Worm (Caenorhabditis elegans) whole organism, young adult: ENCODE data around the gene lgc-31.

Experiments used
- B0035.1 ChIP-seq: sonication (generic microtip); optimal IDR thresholded peaks from 2 replicates; lab custom pipeline; 2016; ENCODE audit warnings: missing genetic modification characterization, mild to moderate bottlenecking, missing compliant biosample characterization, missing genotype, missing genetic modification reagents
- B0261.1 ChIP-seq: sonication (generic microtip); optimal IDR thresholded peaks from 2 replicates; lab custom pipeline; 2016; ENCODE audit warnings: mild to moderate bottlenecking, missing genetic modification characterization, moderate library complexity, missing compliant biosample characterization
- C06A6.2 ChIP-seq: fragments of 200-800 bp; sonication (Bioruptor generic); conservative IDR thresholded peaks from 2 replicates; pipeline ENCODE4 v1.3.6; 2022; ENCODE audit warnings: missing genetic modification characterization, missing compliant biosample characterization
- C17E4.6 ChIP-seq: fragments of 200-800 bp; sonication (Bioruptor generic); IDR thresholded peaks from 2 replicates; pipeline ENCODE4 v1.3.6; 2022; ENCODE audit warnings: missing genetic modification reagents, missing genetic modification characterization, missing compliant biosample characterization
- F37B4.10 ChIP-seq: fragments of 200-800 bp; sonication (Bioruptor generic); IDR thresholded peaks from 2 replicates; pipeline ENCODE4 v1.3.6; 2022; ENCODE audit warnings: missing genetic modification characterization, missing compliant biosample characterization
- K11D2.4 ChIP-seq: fragments of 200-800 bp; sonication (Bioruptor generic); IDR thresholded peaks from 2 replicates; pipeline ENCODE4 v1.3.6; 2022; ENCODE audit warnings: missing genetic modification reagents, missing genetic modification characterization, missing compliant biosample characterization
- akir-1 ChIP-seq: fragments of 200-800 bp; sonication (Bioruptor generic); optimal IDR thresholded peaks from 2 replicates; lab custom pipeline; 2018; ENCODE audit warnings: mild to moderate bottlenecking, missing genetic modification characterization, moderate library complexity, missing compliant biosample characterization
- atf-7 ChIP-seq: sonication (generic microtip); optimal IDR thresholded peaks from 2 replicates; lab custom pipeline; 2017; ENCODE audit warnings: mild to moderate bottlenecking, missing genetic modification characterization, missing compliant biosample characterization
- athp-1 ChIP-seq: sonication (generic microtip); optimal IDR thresholded peaks from 2 replicates; lab custom pipeline; 2017; ENCODE audit warnings: mild to moderate bottlenecking, missing genetic modification characterization, missing compliant biosample characterization
- attf-6 ChIP-seq: fragments of 200-800 bp; sonication (Bioruptor generic); IDR thresholded peaks from 2 replicates; pipeline ENCODE4 v1.3.6; 2022; ENCODE audit warnings: missing genetic modification reagents, missing genetic modification characterization, missing compliant biosample characterization
- bed-1 ChIP-seq: fragments of 200-800 bp; sonication (Bioruptor generic); IDR thresholded peaks from 2 replicates; pipeline ENCODE4 v1.3.6; 2022; ENCODE audit warnings: missing genetic modification reagents, missing genetic modification characterization, missing compliant biosample characterization
- cebp-1 ChIP-seq, 2 experiments: fragments of 200-800 bp in 1 of 2; sonication (Bioruptor generic) in 1 of 2; sonication (generic microtip) in 1 of 2; IDR thresholded peaks in 1 of 2; optimal IDR thresholded peaks in 1 of 2; 2 replicates each; pipeline versions ENCODE4 v1.3.6 to Lab custom; 2017 to 2022; ENCODE audit warnings: missing compliant biosample characterization in 2 of 2, missing genetic modification characterization in 2 of 2, mild to moderate bottlenecking in 1 of 2, missing genetic modification reagents in 1 of 2, moderate library complexity in 1 of 2
- ceh-79 ChIP-seq: sonication (generic microtip); optimal IDR thresholded peaks from 2 replicates; lab custom pipeline; 2017; ENCODE audit warnings: mild to moderate bottlenecking, missing genetic modification characterization, missing compliant biosample characterization
- chd-7 ChIP-seq: sonication (generic microtip); optimal IDR thresholded peaks from 2 replicates; lab custom pipeline; 2016; ENCODE audit warnings: mild to moderate bottlenecking, missing genetic modification characterization, moderate library complexity, missing compliant biosample characterization
- ekl-4 ChIP-seq: fragments of 200-800 bp; sonication (Bioruptor generic); IDR thresholded peaks from 2 replicates; pipeline ENCODE4 v1.3.6; 2022; ENCODE audit warnings: missing genetic modification reagents, missing genetic modification characterization, missing compliant biosample characterization
- fkh-3 ChIP-seq: sonication (generic microtip); optimal IDR thresholded peaks from 2 replicates; lab custom pipeline; 2016; ENCODE audit warnings: mild to moderate bottlenecking, missing genetic modification characterization, missing compliant biosample characterization
- hlh-26 ChIP-seq: fragments of 200-800 bp; sonication (Bioruptor generic); conservative IDR thresholded peaks from 2 replicates; pipeline ENCODE4 v1.3.6; 2022; ENCODE audit warnings: missing genetic modification reagents, missing genetic modification characterization, missing compliant biosample characterization
- hsf-1 ChIP-seq: fragments of 200-800 bp; sonication (Bioruptor generic); IDR thresholded peaks from 2 replicates; pipeline ENCODE4 v1.3.6; 2022; ENCODE audit warnings: missing genetic modification reagents, missing genetic modification characterization, missing compliant biosample characterization
- lag-1 ChIP-seq: fragments of 200-800 bp; sonication (Bioruptor generic); IDR thresholded peaks from 2 replicates; pipeline ENCODE4 v1.3.6; 2022; ENCODE audit warnings: missing genetic modification reagents, missing genetic modification characterization, missing compliant biosample characterization
- let-607 ChIP-seq, 2 experiments: fragments of 200-800 bp in 1 of 2; sonication (Bioruptor generic) in 1 of 2; sonication (generic microtip) in 1 of 2; optimal IDR thresholded peaks; 2 replicates each; lab custom pipeline; 2016 to 2018; ENCODE audit warnings: mild to moderate bottlenecking in 2 of 2, missing compliant biosample characterization in 2 of 2, missing genetic modification characterization in 2 of 2, moderate library complexity in 2 of 2, missing genotype in 1 of 2
- lin-26 ChIP-seq: fragments of 200-800 bp; sonication (Bioruptor generic); IDR thresholded peaks from 2 replicates; pipeline ENCODE4 v1.3.6; 2022; ENCODE audit warnings: missing genetic modification reagents, missing genetic modification characterization, missing compliant biosample characterization
- lin-35 ChIP-seq, 3 experiments: fragments of 150-350 bp in 2 of 3; sonication (generic microtip) in 1 of 3; optimal IDR thresholded peaks; 2 replicates each; lab custom pipeline; 2014 to 2018; ENCODE audit warnings: missing biosample characterization in 3 of 3, missing genetic modification characterization in 3 of 3, missing genetic modification reagents in 3 of 3
- madf-10 ChIP-seq: sonication (generic microtip); optimal IDR thresholded peaks from 2 replicates; lab custom pipeline; 2016; ENCODE audit warnings: mild to moderate bottlenecking, missing genetic modification characterization, missing compliant biosample characterization
- madf-3 ChIP-seq: fragments of 200-800 bp; sonication (Bioruptor generic); IDR thresholded peaks from 2 replicates; pipeline ENCODE4 v1.3.6; 2022; ENCODE audit warnings: missing genetic modification reagents, missing genetic modification characterization, missing compliant biosample characterization
- madf-6 ChIP-seq: fragments of 200-800 bp; sonication (Bioruptor generic); IDR thresholded peaks from 2 replicates; pipeline ENCODE4 v1.3.6; 2022; ENCODE audit warnings: missing genetic modification reagents, missing genetic modification characterization, missing compliant biosample characterization
- madf-8 ChIP-seq: fragments of 200-800 bp; sonication (Bioruptor generic); conservative IDR thresholded peaks from 2 replicates; pipeline ENCODE4 v1.3.6; 2022; ENCODE audit warnings: missing genetic modification reagents, missing genetic modification characterization, missing compliant biosample characterization
- mcd-1 ChIP-seq: fragments of 200-800 bp; sonication (Bioruptor generic); IDR thresholded peaks from 2 replicates; pipeline ENCODE4 v1.3.6; 2022; ENCODE audit warnings: missing genetic modification reagents, missing genetic modification characterization, missing compliant biosample characterization
- nfya-1 ChIP-seq: sonication (generic microtip); optimal IDR thresholded peaks from 2 replicates; lab custom pipeline; 2017; ENCODE audit warnings: antibody characterized with exemption, missing compliant biosample characterization, missing genetic modification characterization, borderline replicate concordance; ENCODE audit not compliant: insufficient read depth
- nfya-2 ChIP-seq: fragments of 200-800 bp; sonication (Bioruptor generic); IDR thresholded peaks from 2 replicates; pipeline ENCODE4 v1.3.6; 2022; ENCODE audit warnings: missing genetic modification reagents, missing genetic modification characterization, missing compliant biosample characterization
- nfyb-1 ChIP-seq: fragments of 200-800 bp; sonication (Bioruptor generic); IDR thresholded peaks from 2 replicates; pipeline ENCODE4 v1.3.6; 2022; ENCODE audit warnings: missing genetic modification reagents, missing genetic modification characterization, missing compliant biosample characterization
- nhr-120 ChIP-seq: fragments of 200-800 bp; sonication (Bioruptor generic); IDR thresholded peaks from 2 replicates; pipeline ENCODE4 v1.3.6; 2022; ENCODE audit warnings: missing genetic modification characterization, missing compliant biosample characterization
- nhr-27 ChIP-seq: fragments of 200-800 bp; sonication (Bioruptor generic); optimal IDR thresholded peaks from 2 replicates; lab custom pipeline; 2018; ENCODE audit warnings: mild to moderate bottlenecking, missing genetic modification characterization, moderate library complexity, missing compliant biosample characterization
- pbrm-1 ChIP-seq: fragments of 200-800 bp; sonication (Bioruptor generic); IDR thresholded peaks from 2 replicates; pipeline ENCODE4 v1.3.6; 2022; ENCODE audit warnings: missing genetic modification reagents, missing genetic modification characterization, missing compliant biosample characterization
- rec-8 ChIP-seq, 2 experiments: sonication (generic microtip); optimal IDR thresholded peaks; 2 replicates each; lab custom pipeline; 2016; ENCODE audit warnings: mild to moderate bottlenecking in 2 of 2, missing genetic modification characterization in 2 of 2, missing genetic modification reagents in 2 of 2, missing genotype in 2 of 2, missing biosample characterization in 1 of 2, missing compliant biosample characterization in 1 of 2, moderate library complexity in 1 of 2
- rpc-1 ChIP-seq, 2 experiments: fragments of 150-350 bp in 1 of 2; sonication (generic microtip) in 1 of 2; optimal IDR thresholded peaks; 2 replicates each; lab custom pipeline; 2014 to 2018; ENCODE audit warnings: missing biosample characterization in 1 of 2, missing genetic modification characterization in 1 of 2, missing genetic modification reagents in 1 of 2, missing genotype in 1 of 2
- sea-2 ChIP-seq: fragments of 200-800 bp; sonication (Bioruptor generic); IDR thresholded peaks from 2 replicates; pipeline ENCODE4 v1.3.6; 2022; ENCODE audit warnings: missing genetic modification characterization, missing compliant biosample characterization
- unc-62 ChIP-seq: fragments of 150-350 bp; optimal IDR thresholded peaks from 2 replicates; lab custom pipeline; 2014; ENCODE audit warnings: missing biosample characterization, missing genetic modification reagents, missing genetic modification characterization

The lgc-31 gene

DNA sequence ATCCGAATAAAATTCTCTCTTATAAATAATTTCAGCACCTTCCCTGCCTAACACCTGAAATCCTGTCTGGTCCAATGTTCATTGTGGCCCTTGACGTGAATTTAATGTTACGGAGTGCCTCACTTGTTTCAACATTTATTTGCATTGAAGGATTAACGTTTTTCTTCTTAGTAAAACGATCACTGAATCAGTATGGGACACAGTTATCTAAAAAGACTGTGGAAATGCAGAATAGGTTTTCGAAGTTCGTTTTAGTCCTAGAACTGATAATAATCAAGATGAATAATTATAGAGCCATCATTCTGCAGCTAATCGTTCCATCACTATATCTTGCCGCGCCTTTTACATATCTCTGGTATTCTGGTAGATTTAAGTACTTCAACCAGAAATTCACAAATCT lies 26.7 kb downstream of the lgc-31 start, which contains the start of gene srh-219:
srh-219 (plus strand) TSS at position 301 of the 400 bp plus-strand sequence.
- TF ChIP-seq nfya-2 = no peak
- TF ChIP-seq rpc-1 (optimal IDR thresholded peaks at IDR 0.05; lab: Kevin White, UChicago) = no peak
- no peak for TF ChIP-seq rpc-1 (tag; optimal IDR thresholded peaks at IDR 0.05; lab: Kevin White, UChicago)
- no peak for TF ChIP-seq sea-2 (GFP tag; lab: Robert Waterston, UW)
- TF ChIP-seq rec-8 (tag; optimal IDR thresholded peaks at IDR 0.05; lab: Kevin White, UChicago) = no peak
- TF ChIP-seq atf-7 (tag; lab: Kevin White, UChicago) = no peak
- TF ChIP-seq lin-35 (GFP tag; optimal IDR thresholded peaks at IDR 0.05; lab: Kevin White, UChicago) = no peak
- no peak for TF ChIP-seq B0035.1 (tag; lab: Kevin White, UChicago)
- no peak for TF ChIP-seq hsf-1
- no peak for TF ChIP-seq K11D2.4 (GFP tag; lab: Robert Waterston, UW)
- no peak for TF ChIP-seq pbrm-1 (GFP tag; lab: Robert Waterston, UW)
- TF ChIP-seq nhr-120 (GFP tag; lab: Robert Waterston, UW) = no peak
- no peak for TF ChIP-seq ceh-79 (tag; lab: Kevin White, UChicago)
- no peak for TF ChIP-seq mcd-1 (GFP tag; lab: Robert Waterston, UW)
- no peak for TF ChIP-seq chd-7 (tag; lab: Kevin White, UChicago)
- no peak for TF ChIP-seq hlh-26 (GFP tag; lab: Robert Waterston, UW)
- TF ChIP-seq F37B4.10 (GFP tag; lab: Robert Waterston, UW) = no peak
- TF ChIP-seq, all 124 proteins: peak for 0

DNA sequence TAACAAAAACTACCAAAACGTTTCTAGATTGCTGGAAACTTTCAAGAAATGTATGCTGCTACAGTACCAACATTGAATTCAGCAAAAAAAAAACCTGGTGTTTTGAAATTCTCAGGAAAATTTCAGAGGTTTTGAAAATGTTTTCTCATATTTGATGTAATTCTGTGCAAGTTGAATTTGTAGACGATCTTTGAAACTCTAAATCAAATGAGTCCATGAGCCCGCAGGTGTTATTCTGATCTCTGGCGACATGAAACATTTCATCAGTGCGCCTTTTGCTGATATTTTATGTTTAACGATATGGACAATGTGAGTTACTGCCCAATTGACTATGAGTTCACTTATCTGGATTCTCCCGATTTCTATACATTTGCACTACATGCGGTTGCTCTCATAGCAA lies 28.1 kb downstream of the lgc-31 start, which contains the start of gene srh-218:
srh-218 (plus strand) TSS at position 301 of the 400 bp plus-strand sequence.
- TF ChIP-seq nfyb-1 (GFP tag; lab: Robert Waterston, UW) = no peak
- TF ChIP-seq madf-6 (GFP tag; lab: Robert Waterston, UW) = no peak
- TF ChIP-seq akir-1 = no peak
- TF ChIP-seq lin-35 (GFP tag; optimal IDR thresholded peaks at IDR 0.05; lab: Kevin White, UChicago) = no peak
- no peak for TF ChIP-seq madf-10 (tag; lab: Kevin White, UChicago)
- TF ChIP-seq C17E4.6 (GFP tag; lab: Robert Waterston, UW) = no peak
- no peak for TF ChIP-seq let-607 (tag; optimal IDR thresholded peaks at IDR 0.05; lab: Kevin White, UChicago)
- no peak for TF ChIP-seq K11D2.4 (GFP tag; lab: Robert Waterston, UW)
- no peak for TF ChIP-seq nhr-120 (GFP tag; lab: Robert Waterston, UW)
- no peak for TF ChIP-seq madf-8 (GFP tag; lab: Robert Waterston, UW)
- no peak for TF ChIP-seq athp-1 (tag; lab: Kevin White, UChicago)
- TF ChIP-seq madf-3 (GFP tag; lab: Robert Waterston, UW) = no peak
- no peak for TF ChIP-seq unc-62 (GFP tag; lab: Kevin White, UChicago)
- no peak for TF ChIP-seq hlh-26 (GFP tag; lab: Robert Waterston, UW)
- TF ChIP-seq ekl-4 (GFP tag; lab: Robert Waterston, UW) = no peak
- no peak for TF ChIP-seq fkh-3 (tag; lab: Kevin White, UChicago)
- TF ChIP-seq lin-26 = no peak
- TF ChIP-seq bed-1 = no peak

- TF ChIP-seq C06A6.2 (GFP tag; lab: Robert Waterston, UW) = no peak
- no peak for TF ChIP-seq lag-1 (GFP tag; lab: Robert Waterston, UW)
- TF ChIP-seq nhr-27 = no peak
- no peak for TF ChIP-seq nfya-1 (tag; lab: Kevin White, UChicago)
- no peak for TF ChIP-seq bed-1
- no peak for TF ChIP-seq B0261.1 (tag; lab: Kevin White, UChicago)
- no peak for TF ChIP-seq cebp-1 (GFP tag; IDR thresholded peaks at IDR 0.05; lab: Robert Waterston, UW)
- no peak for TF ChIP-seq cebp-1 (tag; optimal IDR thresholded peaks at IDR 0.05; lab: Kevin White, UChicago)
- no peak for TF ChIP-seq attf-6 (GFP tag; lab: Robert Waterston, UW)
- no peak for TF ChIP-seq ceh-79 (tag; lab: Kevin White, UChicago)
These were observed 29.3 kb downstream of the lgc-31 start, which contains the start of gene str-264 for ce11 chrV:15492518-15492917. TSS of gene str-264 (minus strand) at chrV:15492618.
